Worm (Caenorhabditis elegans) whole organism, dauer: Measurements from ENCODE around the gene str-112.

Source experiments
- unc-62 ChIP-seq: sonication (generic microtip); optimal IDR thresholded peaks from 2 replicates; lab custom pipeline; 2017; ENCODE audit warnings: missing biosample characterization, missing genetic modification reagents, missing genetic modification characterization

Gene str-112

DNA sequence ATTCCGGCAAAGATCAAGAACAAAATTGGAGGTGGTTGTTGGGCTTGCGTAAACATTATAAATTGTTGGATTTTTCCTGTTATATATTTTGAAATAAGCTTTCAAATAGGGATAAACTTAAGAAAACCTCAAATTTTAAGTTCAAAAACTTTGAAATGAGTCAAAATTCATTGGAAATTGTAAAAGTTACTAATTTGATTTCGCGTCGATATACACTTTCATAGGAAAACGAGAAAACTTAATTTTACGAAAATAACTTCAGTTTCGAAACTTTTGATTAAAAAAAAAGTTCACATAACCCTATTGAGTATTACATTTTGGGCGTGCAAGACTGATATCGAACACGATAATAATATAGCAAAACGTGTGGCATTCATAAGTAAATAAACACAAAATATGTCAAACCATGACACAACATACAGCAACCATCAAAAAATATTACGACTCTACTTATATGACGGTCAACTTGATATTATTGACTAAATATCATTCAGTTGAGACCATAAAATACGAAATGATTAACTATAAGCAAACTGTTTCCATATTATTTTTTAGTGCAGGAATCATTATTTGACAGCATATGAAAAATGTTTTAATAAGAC is 42.0 kb downstream of the str-112 start:
- no peak for TF ChIP-seq unc-62 (GFP tag; lab: Kevin White, UChicago)

DNA sequence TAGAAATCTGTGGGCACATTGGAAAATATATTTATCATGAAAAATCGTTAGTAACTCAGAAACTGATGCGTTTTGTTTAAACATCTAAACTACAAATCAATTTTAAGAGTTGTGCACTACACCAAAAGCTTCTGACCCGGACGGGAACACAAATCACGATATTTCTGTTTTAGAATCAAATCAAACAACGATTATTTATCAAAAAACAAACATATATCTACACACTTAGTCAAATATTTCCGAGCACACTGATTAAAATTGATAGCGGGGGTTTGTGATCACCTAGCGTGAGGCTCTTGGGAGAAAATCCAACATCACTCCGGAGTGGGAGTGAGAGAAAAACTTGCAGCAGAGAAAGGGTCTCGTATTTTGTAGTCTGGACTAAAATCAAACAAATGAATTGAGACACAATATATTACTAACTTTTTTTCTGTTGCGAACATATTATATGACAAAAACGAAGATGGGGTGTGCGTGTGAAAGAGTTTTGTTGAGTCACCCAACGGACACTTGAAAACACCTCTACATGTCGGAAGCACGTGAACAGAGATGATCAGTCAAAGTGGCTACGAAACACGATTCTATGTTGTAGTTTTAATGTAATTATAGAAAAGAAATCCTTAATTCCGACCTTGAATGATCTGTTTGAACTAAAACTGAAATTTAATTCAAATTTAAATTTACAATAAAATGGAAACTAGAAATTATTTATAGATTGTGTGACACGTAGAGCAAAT is 42.8 kb downstream of the str-112 start:
- TF ChIP-seq unc-62 (GFP tag; lab: Kevin White, UChicago) = no peak

DNA sequence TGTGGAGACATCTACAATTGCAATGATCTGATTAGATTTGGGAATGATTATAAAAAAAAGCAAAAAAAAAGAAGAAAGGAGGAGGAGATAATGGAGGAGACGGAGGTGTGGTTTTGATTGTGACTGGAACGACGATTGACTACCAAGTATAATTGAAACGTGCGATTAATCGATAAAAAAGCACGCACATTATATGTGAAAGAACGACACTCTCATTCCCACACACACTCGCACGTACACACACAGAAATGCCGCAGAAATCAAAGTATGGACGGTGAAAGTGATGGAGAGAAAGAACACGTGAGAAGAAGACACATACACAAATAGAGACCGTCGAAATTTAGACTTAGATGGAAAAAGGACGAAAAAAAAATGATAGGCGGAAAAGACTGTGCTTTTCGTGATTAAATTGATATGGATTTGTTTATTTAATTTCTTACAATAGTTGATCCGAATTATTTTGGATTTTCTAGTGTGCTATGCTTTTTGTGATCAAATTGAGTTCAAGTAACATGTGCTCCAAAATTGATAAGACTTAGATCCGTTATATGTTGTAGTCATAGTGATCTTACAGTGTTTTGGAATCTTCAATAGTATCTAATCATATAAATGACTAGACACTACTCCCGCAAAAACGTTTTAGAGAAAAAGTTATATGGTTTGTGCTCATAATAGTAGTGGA is 44.4 kb downstream of the str-112 start, which contains the start of gene nhr-135:
Gene nhr-135 (minus strand): TSS at position 51 of the 682 bp plus-strand sequence.
- TF ChIP-seq unc-62 (GFP tag; lab: Kevin White, UChicago) = no peak

DNA sequence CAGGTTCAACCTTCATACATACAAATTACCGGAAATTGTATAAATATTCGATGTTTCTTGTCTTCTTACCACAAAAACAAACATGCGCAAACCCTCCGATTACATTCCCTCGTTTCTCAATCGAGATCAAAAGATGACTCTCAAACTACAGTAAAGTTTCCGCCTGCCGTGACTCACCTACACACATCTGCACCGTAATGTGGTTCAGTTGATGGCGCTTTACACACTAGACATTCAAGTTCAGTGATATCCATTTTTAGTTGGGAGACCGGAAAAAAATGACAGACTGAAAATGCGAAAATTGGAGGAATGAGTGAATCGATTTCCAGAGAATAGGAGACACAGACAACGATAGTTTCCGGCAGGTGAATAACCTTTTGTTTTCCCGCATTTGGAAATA is 46.9 kb downstream of the str-112 start, which contains the start of gene nhr-286:
Gene nhr-286 (minus strand): TSS at position 324 of the 400 bp plus-strand sequence.
- no peak for TF ChIP-seq unc-62 (GFP tag; lab: Kevin White, UChicago)

DNA sequence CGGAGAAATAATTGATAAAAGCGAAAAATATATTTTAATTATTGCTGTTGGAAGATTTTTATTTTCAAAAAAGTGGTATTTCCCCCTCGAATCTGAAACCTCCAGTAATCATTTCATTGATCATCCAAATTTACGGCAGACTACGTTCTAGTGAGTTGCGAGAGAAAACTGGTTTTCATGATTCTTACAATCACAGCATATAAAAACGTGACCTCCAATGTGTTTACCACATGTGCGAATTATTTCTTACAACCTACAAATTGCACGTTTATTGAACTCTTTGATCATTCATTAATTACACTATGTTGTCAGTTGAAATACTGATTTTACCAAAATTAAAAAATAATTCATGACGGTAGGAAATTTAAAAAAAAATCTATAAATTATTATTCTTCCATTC is 49.0 kb downstream of the str-112 start:
- no peak for TF ChIP-seq unc-62 (GFP tag; lab: Kevin White, UChicago)

DNA sequence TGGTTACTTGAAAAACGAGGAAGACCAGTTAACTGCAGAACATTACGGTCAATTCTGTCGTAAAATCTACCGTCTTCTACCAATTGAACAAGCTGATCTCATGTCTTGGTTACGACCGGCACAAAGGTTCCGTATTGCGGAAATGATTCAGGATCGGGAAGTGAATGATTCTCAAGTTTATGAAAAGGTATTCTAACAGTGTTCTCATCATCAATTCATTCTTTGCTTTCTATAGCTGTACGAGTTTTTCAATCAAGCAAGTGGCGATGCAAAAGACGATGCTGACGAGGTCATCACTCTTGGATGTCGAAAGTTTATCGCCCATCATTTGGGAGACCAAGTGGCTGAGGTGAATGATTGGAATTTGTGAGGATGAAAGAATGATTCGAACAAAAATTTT is 50.9 kb downstream of the str-112 start:
- no peak for TF ChIP-seq unc-62 (GFP tag; lab: Kevin White, UChicago)
